5 fruit fly cellular contexts compared by ENCODE assay signal in the genomic region with DNA sequence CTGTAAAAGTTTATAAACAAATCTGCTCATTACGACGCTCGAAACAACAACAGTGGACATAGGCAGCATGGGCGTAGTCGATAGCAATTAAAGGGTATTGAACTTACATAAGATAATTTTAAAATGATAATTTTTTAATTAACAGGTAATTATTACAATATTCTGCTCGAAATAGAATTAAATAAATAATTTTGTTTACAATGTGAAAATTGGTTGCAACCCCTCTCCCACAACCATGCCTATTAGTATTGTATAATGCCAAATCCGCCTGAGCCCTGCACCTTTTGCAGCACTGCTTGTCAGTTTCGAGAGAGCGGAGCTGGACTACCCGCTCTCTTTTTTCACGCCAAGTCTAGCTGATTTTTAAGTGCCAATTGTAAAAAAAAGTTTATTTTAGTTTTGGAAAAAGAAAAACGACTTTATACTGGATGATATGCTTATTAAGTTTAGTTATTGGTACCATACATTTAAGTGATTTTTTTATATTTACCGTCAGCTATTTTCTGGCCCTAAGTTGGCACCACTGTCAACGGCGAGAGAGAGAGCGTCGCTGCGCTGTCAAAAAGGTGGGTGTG.
TF ChIP-seq lines count a peak whose summit lies in the region.

A gene (minus strand): TSS at position 51 of the 575 bp plus-strand sequence.
A gene (plus strand): TSS at position 403 of the 575 bp plus-strand sequence.

TF ChIP-seq in whole organism, adult, 20 proteins besides CTCF, POLR2A, EP300 and RAD21 (continued from another document):
- TF ChIP-seq CG33017 (tag; optimal IDR thresholded peaks at IDR 0.05; lab: Kevin White, UChicago): peak; percentile 100
- peak; percentile 95 for TF ChIP-seq cic (GFP tag; optimal IDR thresholded peaks at IDR 0.05; lab: Kevin White, UChicago)
- peak; percentile 99 for TF ChIP-seq CG11617 (GFP tag; optimal IDR thresholded peaks at IDR 0.05; lab: Kevin White, UChicago)
- peak; percentile 99 for TF ChIP-seq Clk (GFP tag; optimal IDR thresholded peaks at IDR 0.05; lab: Kevin White, UChicago)

TF ChIP-seq in whole organism, embryonic, 481 proteins besides CTCF, POLR2A, EP300 and RAD21 (continued from another document and continues in another):
- TF ChIP-seq CG11085 (GFP tag; IDR thresholded peaks at IDR 0.05; lab: Robert Waterston, UW) (peak; percentile 100), CG3847 (GFP tag; IDR thresholded peaks at IDR 0.05; lab: Robert Waterston, UW) (peak; percentile 100), Hr78 (GFP tag; optimal IDR thresholded peaks at IDR 0.05; lab: Kevin White, UChicago) (peak in 1 of 2 experiments; percentile 94), CG17912 (GFP tag; optimal IDR thresholded peaks at IDR 0.05; lab: Kevin White, UChicago) (peak; percentile 99), sr (GFP tag; IDR thresholded peaks at IDR 0.05; lab: Robert Waterston, UW) (peak; percentile 99), Dp (GFP tag; optimal IDR thresholded peaks at IDR 0.05; lab: Kevin White, UChicago) (peak; percentile 41), Gsc (GFP tag; IDR thresholded peaks at IDR 0.05; lab: Robert Waterston, UW) (peak; percentile 99), CG7271 (tag; optimal IDR thresholded peaks at IDR 0.05; lab: Kevin White, UChicago) (peak; percentile 100), Pdp1 (GFP tag; optimal IDR thresholded peaks at IDR 0.05; lab: Kevin White, UChicago) (peak; percentile 99), lola (GFP tag; optimal IDR thresholded peaks at IDR 0.05; lab: Kevin White, UChicago) (peak in 1 of 3 experiments; percentile 100), CG7357 (GFP tag; IDR thresholded peaks at IDR 0.05; lab: Robert Waterston, UW) (peak; percentile 99), CG31441 (GFP tag; IDR thresholded peaks at IDR 0.05; lab: Robert Waterston, UW) (peak; percentile 99), CG32772 (GFP tag; IDR thresholded peaks at IDR 0.05; lab: Robert Waterston, UW) (peak; percentile 100), Mrtf (GFP tag; IDR thresholded peaks at IDR 0.05; lab: Robert Waterston, UW) (peak; percentile 100), Sry-β (GFP tag; optimal IDR thresholded peaks at IDR 0.05; lab: Kevin White, UChicago) (peak; percentile 98), Mes4 (GFP tag; optimal IDR thresholded peaks at IDR 0.05; lab: Kevin White, UChicago) (peak; percentile 88), CG16813 (GFP tag; IDR thresholded peaks at IDR 0.05; lab: Robert Waterston, UW; ENCODE audit: partially characterized antibody) (0 out of 3 replicates have a peak, but pooled peaks have one; percentile 43), Lhr (GFP tag; optimal IDR thresholded peaks at IDR 0.05; lab: Kevin White, UChicago) (peak; percentile 99), CG32767 (GFP tag; IDR thresholded peaks at IDR 0.05; lab: Robert Waterston, UW) (peak; percentile 100), CG1024 (GFP tag; IDR thresholded peaks at IDR 0.05; lab: Robert Waterston, UW) (peak; percentile 98), Eip74EF (GFP tag; optimal IDR thresholded peaks at IDR 0.05; lab: Kevin White, UChicago) (peak in 1 of 2 experiments; percentile 99), Rfx (GFP tag; IDR thresholded peaks at IDR 0.05; lab: Robert Waterston, UW) (peak; percentile 100), CG6175 (GFP tag; IDR thresholded peaks at IDR 0.05; lab: Robert Waterston, UW) (peak; percentile 100), chinmo (GFP tag; IDR thresholded peaks at IDR 0.05; lab: Robert Waterston, UW; ENCODE audit: partially characterized antibody) (no peak), CG2129 (GFP tag; IDR thresholded peaks at IDR 0.05; lab: Robert Waterston, UW; ENCODE audit: partially characterized antibody) (no peak), HHEX (GFP tag; optimal IDR thresholded peaks at IDR 0.05; lab: Kevin White, UChicago) (peak; percentile 100), stc (GFP tag; IDR thresholded peaks at IDR 0.05; lab: Robert Waterston, UW) (peak; percentile 100), Sry-δ (GFP tag; optimal IDR thresholded peaks at IDR 0.05; lab: Kevin White, UChicago) (peak; percentile 69)

TF ChIP-seq in whole organism, prepupa, 60 proteins besides CTCF, POLR2A, EP300 and RAD21 (continued from another document and continues in another):
- TF ChIP-seq fd85E (GFP tag; optimal IDR thresholded peaks at IDR 0.05; lab: Kevin White, UChicago) (peak; percentile 97), spab (GFP tag; optimal IDR thresholded peaks at IDR 0.05; lab: Kevin White, UChicago) (peak; percentile 99), cyc (GFP tag; optimal IDR thresholded peaks at IDR 0.05; lab: Kevin White, UChicago) (peak; percentile 99), CG1621 (tag; optimal IDR thresholded peaks at IDR 0.05; lab: Kevin White, UChicago) (peak; percentile 99), CG6808 (GFP tag; optimal IDR thresholded peaks at IDR 0.05; lab: Kevin White, UChicago) (peak; percentile 98), Hr4 (GFP tag; optimal IDR thresholded peaks at IDR 0.05; lab: Kevin White, UChicago) (peak; percentile 99), CG9139 (GFP tag; optimal IDR thresholded peaks at IDR 0.05; lab: Kevin White, UChicago) (peak; percentile 99), Lpt (GFP tag; optimal IDR thresholded peaks at IDR 0.05; lab: Kevin White, UChicago) (peak; percentile 99), Ets96B (tag; optimal IDR thresholded peaks at IDR 0.05; lab: Kevin White, UChicago) (peak; percentile 100), Sox14 (GFP tag; optimal IDR thresholded peaks at IDR 0.05; lab: Kevin White, UChicago) (peak; percentile 99), CG11762 (GFP tag; optimal IDR thresholded peaks at IDR 0.05; lab: Kevin White, UChicago; ENCODE audit: insufficient read depth) (peak; percentile 99), CG11294 (GFP tag; IDR thresholded peaks at IDR 0.05; lab: Robert Waterston, UW) (peak; percentile 100), CG8319 (GFP tag; optimal IDR thresholded peaks at IDR 0.05; lab: Kevin White, UChicago) (peak; percentile 99), dac (GFP tag; optimal IDR thresholded peaks at IDR 0.05; lab: Kevin White, UChicago) (peak; percentile 99), CG6854 (GFP tag; optimal IDR thresholded peaks at IDR 0.05; lab: Kevin White, UChicago) (peak; percentile 98), lz (GFP tag; optimal IDR thresholded peaks at IDR 0.05; lab: Kevin White, UChicago) (peak; percentile 99), CG3032 (tag; optimal IDR thresholded peaks at IDR 0.05; lab: Kevin White, UChicago) (peak; percentile 100), Gug (GFP tag; IDR thresholded peaks at IDR 0.05; lab: Robert Waterston, UW) (peak; percentile 100), Met (GFP tag; optimal IDR thresholded peaks at IDR 0.05; lab: Kevin White, UChicago) (peak; percentile 99), CG32006 (GFP tag; optimal IDR thresholded peaks at IDR 0.05; lab: Kevin White, UChicago) (peak; percentile 100), esn (GFP tag; optimal IDR thresholded peaks at IDR 0.05; lab: Kevin White, UChicago) (peak; percentile 100), dsx (GFP tag; optimal IDR thresholded peaks at IDR 0.05; lab: Kevin White, UChicago; ENCODE audit: poor library complexity, severe bottlenecking) (peak; percentile 99), topi (GFP tag; optimal IDR thresholded peaks at IDR 0.05; lab: Kevin White, UChicago) (peak; percentile 99), achi (GFP tag; optimal IDR thresholded peaks at IDR 0.05; lab: Kevin White, UChicago) (peak; percentile 100), Eip93F (GFP tag; optimal IDR thresholded peaks at IDR 0.05; lab: Kevin White, UChicago) (peak; percentile 98), Ets21C (GFP tag; optimal IDR thresholded peaks at IDR 0.05; lab: Kevin White, UChicago) (peak; percentile 98), eg (GFP tag; IDR thresholded peaks at IDR 0.05; lab: Robert Waterston, UW) (peak; percentile 100), CG7368 (GFP tag; optimal IDR thresholded peaks at IDR 0.05; lab: Kevin White, UChicago) (peak; percentile 99), Hr38 (GFP tag; optimal IDR thresholded peaks at IDR 0.05; lab: Kevin White, UChicago) (peak; percentile 57), CG15336 (GFP tag; IDR thresholded peaks at IDR 0.05; lab: Robert Waterston, UW) (peak; percentile 100)

TF ChIP-seq in whole organism, pupa, 21 proteins besides CTCF, POLR2A, EP300 and RAD21 (continued from another document):
- TF ChIP-seq CG15710 (tag; optimal IDR thresholded peaks at IDR 0.05; lab: Kevin White, UChicago) (peak; percentile 100), gl (tag; optimal IDR thresholded peaks at IDR 0.05; lab: Kevin White, UChicago) (peak; percentile 98)

TF ChIP-seq in whole organism, wandering third instar larva, 38 proteins besides CTCF, POLR2A, EP300 and RAD21 (continued from another document):
- peak; percentile 98 for TF ChIP-seq dsf (GFP tag; optimal IDR thresholded peaks at IDR 0.05; lab: Kevin White, UChicago; ENCODE audit: borderline replicate concordance)
- TF ChIP-seq Myc (optimal IDR thresholded peaks at IDR 0.05; lab: Kevin White, UChicago): peak; percentile 96
- peak; percentile 99 for TF ChIP-seq brk (GFP tag; optimal IDR thresholded peaks at IDR 0.05; lab: Kevin White, UChicago)
- TF ChIP-seq OdsH (GFP tag; optimal IDR thresholded peaks at IDR 0.05; lab: Kevin White, UChicago): peak; percentile 100
- peak; percentile 100 for TF ChIP-seq dmrt93B (GFP tag; optimal IDR thresholded peaks at IDR 0.05; lab: Kevin White, UChicago)
- TF ChIP-seq Rel (GFP tag; optimal IDR thresholded peaks at IDR 0.05; lab: Kevin White, UChicago): peak; percentile 92
- peak; percentile 93 for TF ChIP-seq Rel (tag; optimal IDR thresholded peaks at IDR 0.05; lab: Kevin White, UChicago)
- TF ChIP-seq Dfd (GFP tag; optimal IDR thresholded peaks at IDR 0.05; lab: Kevin White, UChicago): peak; percentile 97
- TF ChIP-seq br (GFP tag; optimal IDR thresholded peaks at IDR 0.05; lab: Kevin White, UChicago): peak; percentile 99
- TF ChIP-seq lola (GFP tag; optimal IDR thresholded peaks at IDR 0.05; lab: Kevin White, UChicago): no peak
- TF ChIP-seq usp (GFP tag; optimal IDR thresholded peaks at IDR 0.05; lab: Kevin White, UChicago): no peak
- TF ChIP-seq sv (GFP tag; optimal IDR thresholded peaks at IDR 0.05; lab: Kevin White, UChicago): peak; percentile 100
- TF ChIP-seq N (GFP tag; optimal IDR thresholded peaks at IDR 0.05; lab: Kevin White, UChicago): no peak
- no peak for TF ChIP-seq Vsx2 (GFP tag; optimal IDR thresholded peaks at IDR 0.05; lab: Kevin White, UChicago; ENCODE audit: partially characterized antibody)
- peak; percentile 98 for TF ChIP-seq sage (GFP tag; optimal IDR thresholded peaks at IDR 0.05; lab: Kevin White, UChicago)
- peak; percentile 99 for TF ChIP-seq psq (GFP tag; optimal IDR thresholded peaks at IDR 0.05; lab: Kevin White, UChicago)
- TF ChIP-seq jim (GFP tag; optimal IDR thresholded peaks at IDR 0.05; lab: Kevin White, UChicago): peak; percentile 94
- TF ChIP-seq Hr78 (GFP tag; optimal IDR thresholded peaks at IDR 0.05; lab: Kevin White, UChicago): no peak
- peak; percentile 93 for TF ChIP-seq Mio (GFP tag; optimal IDR thresholded peaks at IDR 0.05; lab: Kevin White, UChicago)
- peak; percentile 98 for TF ChIP-seq tai (GFP tag; optimal IDR thresholded peaks at IDR 0.05; lab: Kevin White, UChicago)
